Worm (Caenorhabditis elegans) whole organism, L4 larva: ENCODE measurements around the gene M02D8.7.

ENCODE experiments used
- F26F4.8 ChIP-seq: fragments of 200-800 bp; sonication (Bioruptor generic); conservative IDR thresholded peaks from 2 replicates; pipeline ENCODE4 v1.3.6; 2022; ENCODE audit warnings: missing genetic modification characterization, missing compliant biosample characterization
- F37D6.2 ChIP-seq: sonication (generic microtip); optimal IDR thresholded peaks from 2 replicates; lab custom pipeline; 2016; ENCODE audit warnings: mild to moderate bottlenecking, missing genetic modification characterization, missing compliant biosample characterization
- F44E2.7 ChIP-seq: fragments of 200-800 bp; sonication (Bioruptor generic); IDR thresholded peaks from 2 replicates; pipeline ENCODE4 v2.1.2; 2022; ENCODE audit warnings: missing genetic modification characterization, missing compliant biosample characterization
- F49E8.2 ChIP-seq: sonication (generic microtip); optimal IDR thresholded peaks from 2 replicates; lab custom pipeline; 2016; ENCODE audit warnings: missing compliant biosample characterization, mild to moderate bottlenecking, missing genetic modification characterization, borderline replicate concordance
- Y5F2A.4 ChIP-seq: fragments of 200-800 bp; sonication (Bioruptor generic); optimal IDR thresholded peaks from 2 replicates; lab custom pipeline; 2018; ENCODE audit warnings: mild to moderate bottlenecking, missing genetic modification characterization, missing compliant biosample characterization
- aha-1 ChIP-seq: fragments of 150-350 bp; peaks from one replicate; lab custom pipeline; 2014; ENCODE audit warnings: missing biosample characterization, missing genetic modification characterization
- ceh-32 ChIP-seq: sonication (generic microtip); optimal IDR thresholded peaks from 2 replicates; lab custom pipeline; 2016; ENCODE audit warnings: mild to moderate bottlenecking, missing genetic modification characterization, missing compliant biosample characterization; ENCODE audit not compliant: poor library complexity
- ceh-44 ChIP-seq: fragments of 200-800 bp; sonication (Bioruptor generic); IDR thresholded peaks from 2 replicates; pipeline ENCODE4 v1.3.6; 2022; ENCODE audit warnings: missing genetic modification reagents, missing genetic modification characterization, missing compliant biosample characterization
- daf-16 ChIP-seq, 3 experiments: sonication (generic microtip); optimal IDR thresholded peaks; 2 replicates each; lab custom pipeline; 2016 to 2017; ENCODE audit warnings: missing genetic modification characterization in 3 of 3, missing genetic modification reagents in 3 of 3, mild to moderate bottlenecking in 2 of 3, missing compliant biosample characterization in 2 of 3, missing biosample characterization in 1 of 3, moderate library complexity in 1 of 3
- daf-19 ChIP-seq: fragments of 200-800 bp; sonication (Bioruptor generic); conservative IDR thresholded peaks from 2 replicates; pipeline ENCODE4 v1.3.6; 2022; ENCODE audit warnings: missing genetic modification characterization, missing compliant biosample characterization
- dmd-6 ChIP-seq: fragments of 200-800 bp; sonication (Bioruptor generic); IDR thresholded peaks from 2 replicates; pipeline ENCODE4 v1.3.6; 2022; ENCODE audit warnings: missing genetic modification reagents, missing genetic modification characterization, missing compliant biosample characterization
- dmd-9 ChIP-seq: fragments of 200-800 bp; sonication (Bioruptor generic); IDR thresholded peaks from 2 replicates; pipeline ENCODE4 v1.3.6; 2022; ENCODE audit warnings: missing genetic modification reagents, missing genetic modification characterization, missing compliant biosample characterization
- duxl-1 ChIP-seq: sonication (generic microtip); optimal IDR thresholded peaks from 2 replicates; lab custom pipeline; 2016; ENCODE audit warnings: mild to moderate bottlenecking, missing genetic modification characterization, moderate library complexity, missing compliant biosample characterization; ENCODE audit not compliant: poor library complexity
- dve-1 ChIP-seq: sonication (generic microtip); optimal IDR thresholded peaks from 2 replicates; lab custom pipeline; 2017; ENCODE audit warnings: antibody characterized with exemption, mild to moderate bottlenecking, missing genetic modification characterization, missing compliant biosample characterization; ENCODE audit not compliant: insufficient read depth
- fkh-10 ChIP-seq: fragments of 150-350 bp; optimal IDR thresholded peaks from 2 replicates; lab custom pipeline; 2014; ENCODE audit warnings: missing biosample characterization, missing genetic modification reagents, missing genetic modification characterization
- hif-1 ChIP-seq, 2 experiments: sonication (generic microtip); optimal IDR thresholded peaks; 2 replicates each; lab custom pipeline; 2016 to 2017; ENCODE audit warnings: missing compliant biosample characterization in 2 of 2, missing genetic modification characterization in 2 of 2, missing genetic modification reagents in 2 of 2, missing genotype in 2 of 2, mild to moderate bottlenecking in 1 of 2
- hlh-11 ChIP-seq: fragments of 200-800 bp; sonication (Bioruptor generic); optimal IDR thresholded peaks from 2 replicates; lab custom pipeline; 2018; ENCODE audit warnings: mild to moderate bottlenecking, missing genetic modification characterization, missing compliant biosample characterization
- hlh-30 ChIP-seq: sonication (generic microtip); optimal IDR thresholded peaks from 2 replicates; lab custom pipeline; 2017; ENCODE audit warnings: antibody characterized with exemption, mild to moderate bottlenecking, missing genetic modification characterization, missing compliant biosample characterization; ENCODE audit not compliant: insufficient read depth
- hmg-1.1 ChIP-seq: fragments of 200-800 bp; sonication (Bioruptor generic); IDR thresholded peaks from 2 replicates; pipeline ENCODE4 v1.3.6; 2022; ENCODE audit warnings: missing genetic modification reagents, missing genetic modification characterization, missing compliant biosample characterization
- jun-1 ChIP-seq: fragments of 150-350 bp; optimal IDR thresholded peaks from 2 replicates; lab custom pipeline; 2014; ENCODE audit warnings: missing biosample characterization, missing genetic modification reagents, missing genetic modification characterization
- lim-7 ChIP-seq: fragments of 200-800 bp; sonication (Bioruptor generic); IDR thresholded peaks from 2 replicates; pipeline ENCODE4 v1.3.6; 2022; ENCODE audit warnings: missing genetic modification characterization, missing compliant biosample characterization
- lin-1 ChIP-seq: fragments of 200-800 bp; sonication (Bioruptor generic); IDR thresholded peaks from 2 replicates; pipeline ENCODE4 v1.3.6; 2022; ENCODE audit warnings: missing genetic modification reagents, missing genetic modification characterization, missing compliant biosample characterization
- lir-3 ChIP-seq: sonication (generic microtip); optimal IDR thresholded peaks from 2 replicates; lab custom pipeline; 2016; ENCODE audit warnings: mild to moderate bottlenecking, missing genetic modification characterization, missing compliant biosample characterization
- madf-5 ChIP-seq, 2 experiments: fragments of 200-800 bp; sonication (Bioruptor generic); IDR thresholded peaks; 2 replicates each; pipeline ENCODE4 v1.3.6; 2022; ENCODE audit warnings: missing compliant biosample characterization in 2 of 2, missing genetic modification characterization in 2 of 2
- mep-1 ChIP-seq: fragments of 150-350 bp; sonication (generic microtip); optimal IDR thresholded peaks from 3 replicates; lab custom pipeline; 2014; ENCODE audit warnings: missing biosample characterization, missing genetic modification characterization
- mes-2 ChIP-seq: sonication (generic microtip); optimal IDR thresholded peaks from 2 replicates; lab custom pipeline; 2016; ENCODE audit warnings: missing genotype, mild to moderate bottlenecking, missing genetic modification characterization, missing compliant biosample characterization; ENCODE audit not compliant: poor library complexity, severe bottlenecking
- mxl-3 ChIP-seq: fragments of 200-800 bp; sonication (Bioruptor generic); optimal IDR thresholded peaks from 2 replicates; lab custom pipeline; 2018; ENCODE audit warnings: mild to moderate bottlenecking, missing genetic modification characterization, missing compliant biosample characterization
- nhr-102 ChIP-seq: sonication (generic microtip); optimal IDR thresholded peaks from 2 replicates; lab custom pipeline; 2016; ENCODE audit warnings: mild to moderate bottlenecking, missing genetic modification characterization, moderate library complexity, missing compliant biosample characterization
- nhr-28 ChIP-seq: fragments of 150-350 bp; optimal IDR thresholded peaks from 2 replicates; lab custom pipeline; 2014; ENCODE audit warnings: missing biosample characterization, missing genetic modification characterization
- nhr-41 ChIP-seq: fragments of 200-800 bp; sonication (Bioruptor generic); IDR thresholded peaks from 2 replicates; pipeline ENCODE4 v1.3.6; 2022; ENCODE audit warnings: missing genetic modification reagents, missing genetic modification characterization, missing compliant biosample characterization
- nhr-48 ChIP-seq: sonication (generic microtip); optimal IDR thresholded peaks from 2 replicates; lab custom pipeline; 2016; ENCODE audit warnings: mild to moderate bottlenecking, missing genetic modification characterization, missing compliant biosample characterization
- nhr-6 ChIP-seq: fragments of 150-350 bp; optimal IDR thresholded peaks from 2 replicates; lab custom pipeline; 2014; ENCODE audit warnings: missing biosample characterization, missing genetic modification characterization
- nhr-77 ChIP-seq: fragments of 150-350 bp; optimal IDR thresholded peaks from 2 replicates; lab custom pipeline; 2014; ENCODE audit warnings: missing biosample characterization, missing genetic modification characterization
- php-3 ChIP-seq: fragments of 200-800 bp; sonication (Bioruptor generic); IDR thresholded peaks from 2 replicates; pipeline ENCODE4 v1.3.6; 2022; ENCODE audit warnings: missing genetic modification reagents, missing genetic modification characterization, missing compliant biosample characterization
- pqm-1 ChIP-seq: sonication (generic microtip); optimal IDR thresholded peaks from 2 replicates; lab custom pipeline; 2017; ENCODE audit warnings: missing biosample characterization, missing genetic modification characterization
- rbr-2 ChIP-seq: sonication (generic microtip); optimal IDR thresholded peaks from 2 replicates; lab custom pipeline; 2016; ENCODE audit warnings: missing genotype, missing genetic modification characterization, missing compliant biosample characterization
- set-16 ChIP-seq: fragments of 200-800 bp; sonication (Bioruptor generic); IDR thresholded peaks from 2 replicates; pipeline ENCODE4 v1.3.6; 2022; ENCODE audit warnings: missing genetic modification reagents, missing genetic modification characterization, missing compliant biosample characterization
- spr-1 ChIP-seq: sonication (generic microtip); optimal IDR thresholded peaks from 2 replicates; lab custom pipeline; 2016; ENCODE audit warnings: mild to moderate bottlenecking, missing genetic modification characterization, missing compliant biosample characterization
- spr-3 ChIP-seq: fragments of 200-800 bp; sonication (Bioruptor generic); optimal IDR thresholded peaks from 2 replicates; lab custom pipeline; 2018; ENCODE audit warnings: mild to moderate bottlenecking, missing genetic modification characterization, missing compliant biosample characterization
- tag-97 ChIP-seq: fragments of 200-800 bp; sonication (Bioruptor generic); IDR thresholded peaks from 2 replicates; pipeline ENCODE4 v1.3.6; 2022; ENCODE audit warnings: missing genetic modification characterization, missing compliant biosample characterization
- unc-62 ChIP-seq, 3 experiments: fragments of 150-350 bp in 1 of 3; sonication (generic microtip); optimal IDR thresholded peaks in 2 of 3; peaks in 1 of 3; 1 replicate in 1 of 3; 2 replicates in 2 of 3; lab custom pipeline; 2014 to 2017; ENCODE audit warnings: missing biosample characterization in 3 of 3, missing genetic modification characterization in 3 of 3, missing genetic modification reagents in 3 of 3, missing genotype in 1 of 3
- vab-7 ChIP-seq: fragments of 200-800 bp; sonication (Bioruptor generic); IDR thresholded peaks from 2 replicates; pipeline ENCODE4 v1.3.6; 2022; ENCODE audit warnings: missing genetic modification reagents, missing genetic modification characterization, missing compliant biosample characterization
- zip-11 ChIP-seq: fragments of 200-800 bp; sonication (Bioruptor generic); IDR thresholded peaks from 2 replicates; pipeline ENCODE4 v1.3.6; 2022; ENCODE audit warnings: missing genetic modification characterization, missing compliant biosample characterization
- ztf-7 ChIP-seq: fragments of 150-350 bp; optimal IDR thresholded peaks from 2 replicates; lab custom pipeline; 2014; ENCODE audit warnings: missing biosample characterization, missing genetic modification characterization

M02D8.7 gene

DNA sequence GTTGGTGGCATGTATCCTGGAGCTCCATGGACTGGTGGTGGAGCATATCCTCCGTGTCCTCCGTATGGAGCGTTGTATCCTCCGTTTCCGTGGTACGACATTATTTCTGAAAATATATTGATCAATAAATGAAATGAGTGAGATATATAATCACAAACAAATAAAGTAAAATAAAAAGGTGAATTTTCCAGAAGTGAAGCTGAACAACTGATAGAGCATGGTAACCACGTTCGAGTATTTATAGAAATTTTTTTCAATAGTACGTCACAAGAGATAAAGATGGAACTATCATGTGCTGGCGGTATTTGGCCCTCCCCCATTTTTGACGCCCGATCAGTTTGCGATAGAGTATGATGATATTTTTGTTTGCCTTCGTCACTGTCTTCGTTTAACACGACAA, 26.0 kb downstream of the M02D8.7 start, which contains the start of gene F53A9.7:
F53A9.7 (minus strand) TSS at position 101 of the 400 bp plus-strand sequence.
- TF ChIP-seq aha-1 (tag; lab: Kevin White, UChicago) (peak; percentile 25), tag-97 (GFP tag; lab: Robert Waterston, UW) (no peak), dve-1 (peak; percentile 13), duxl-1 (tag; lab: Kevin White, UChicago) (no peak), unc-62 (GFP tag; optimal IDR thresholded peaks at IDR 0.05 in 1 of 2; lab: Kevin White, UChicago) (peak in 1 of 2 experiments; percentile 60), unc-62 (tag; optimal IDR thresholded peaks at IDR 0.05; lab: Kevin White, UChicago) (no peak)

ce11 chrX:8714845-8715244, 28.0 kb downstream of the M02D8.7 start:
- peak; percentile 16 for TF ChIP-seq aha-1 (tag; lab: Kevin White, UChicago)
- no peak for TF ChIP-seq mep-1 (tag; lab: Kevin White, UChicago)
- peak; percentile 42 for TF ChIP-seq dve-1
- TF ChIP-seq zip-11 (GFP tag; lab: Robert Waterston, UW), result no peak
- no peak for TF ChIP-seq F44E2.7 (GFP tag; lab: Robert Waterston, UW)
- TF ChIP-seq php-3 (GFP tag; lab: Robert Waterston, UW), result 0 out of 2 replicates have a peak, but pooled peaks have one; percentile 10
- no peak for TF ChIP-seq daf-16 (GFP tag; optimal IDR thresholded peaks at IDR 0.05; lab: Kevin White, UChicago)
- peak; percentile 66 for TF ChIP-seq daf-16 (tag; optimal IDR thresholded peaks at IDR 0.05; lab: Kevin White, UChicago)
- peak; percentile 42 for TF ChIP-seq dmd-6 (GFP tag; lab: Robert Waterston, UW)
- TF ChIP-seq, all 104 proteins: peak for 5

ce11 chrX:8713754-8714295, 29.0 kb downstream of the M02D8.7 start, which contains the start of gene F53A9.6:
Gene F53A9.6, minus strand, starts transcription at chrX:8713804.
- peak; percentile 45; the same call in 1 of the 2 replicates for TF ChIP-seq dmd-6 (GFP tag; lab: Robert Waterston, UW)
- no peak for TF ChIP-seq daf-19 (GFP tag; lab: Robert Waterston, UW)
- peak; percentile 79 for TF ChIP-seq dve-1
- TF ChIP-seq madf-5 (GFP tag; IDR thresholded peaks at IDR 0.05; lab: Robert Waterston, UW), result no peak
- TF ChIP-seq F49E8.2 (tag; lab: Kevin White, UChicago), result no peak
- peak; percentile 33 for TF ChIP-seq mep-1 (tag; lab: Kevin White, UChicago)
- no peak for TF ChIP-seq nhr-48 (tag; lab: Kevin White, UChicago)
- peak; percentile 40 for TF ChIP-seq hlh-11 (tag; lab: Kevin White, UChicago)
- no peak for TF ChIP-seq mxl-3 (GFP tag; lab: Kevin White, UChicago)
- TF ChIP-seq nhr-6, result peak; percentile 86
- no peak for TF ChIP-seq ztf-7 (tag; lab: Kevin White, UChicago)
- no peak for TF ChIP-seq F26F4.8
- TF ChIP-seq aha-1 (tag; lab: Kevin White, UChicago), result no peak
- no peak for TF ChIP-seq zip-11 (GFP tag; lab: Robert Waterston, UW)
- TF ChIP-seq nhr-77 (tag; lab: Kevin White, UChicago), result no peak
- TF ChIP-seq spr-1 (tag; lab: Kevin White, UChicago), result no peak
- no peak for TF ChIP-seq nhr-28
- TF ChIP-seq dmd-9 (GFP tag; lab: Robert Waterston, UW), result no peak
- no peak for TF ChIP-seq lin-1 (GFP tag; lab: Robert Waterston, UW)
- TF ChIP-seq lim-7 (GFP tag; lab: Robert Waterston, UW), result no peak
- TF ChIP-seq hlh-30, result peak; percentile 63
- no peak for TF ChIP-seq F37D6.2 (tag; lab: Kevin White, UChicago)
- no peak for TF ChIP-seq ceh-32
- no peak for TF ChIP-seq spr-3 (GFP tag; lab: Kevin White, UChicago)
- TF ChIP-seq ceh-44 (GFP tag; lab: Robert Waterston, UW), result no peak
- no peak for TF ChIP-seq lir-3 (tag; lab: Kevin White, UChicago)
- no peak for TF ChIP-seq hif-1 (tag; optimal IDR thresholded peaks at IDR 0.05; lab: Kevin White, UChicago)
- TF ChIP-seq mes-2 (tag; lab: Kevin White, UChicago), result peak; percentile 21
- TF ChIP-seq Y5F2A.4 (GFP tag; lab: Kevin White, UChicago), result no peak
- TF ChIP-seq nhr-102 (tag; lab: Kevin White, UChicago), result no peak
- TF ChIP-seq pqm-1 (tag; lab: Kevin White, UChicago), result peak; percentile 23
- no peak for TF ChIP-seq jun-1
- TF ChIP-seq vab-7 (GFP tag; lab: Robert Waterston, UW), result no peak
- no peak for TF ChIP-seq nhr-41
- no peak for TF ChIP-seq rbr-2
- no peak for TF ChIP-seq hmg-1.1 (GFP tag; lab: Robert Waterston, UW)
- no peak for TF ChIP-seq fkh-10 (GFP tag; lab: Kevin White, UChicago)
- TF ChIP-seq set-16 (GFP tag; lab: Robert Waterston, UW), result no peak
